Fruit fly (Drosophila melanogaster) Kc167 (cell line): ENCODE data around the gene Cul3.

ENCODE experiments used
- Myc ChIP-seq: fragments of >200 bp; optimal IDR thresholded peaks from 2 replicates; lab custom pipeline; 2017; ENCODE audit warnings: missing external identifiers
- Sin3A ChIP-seq: fragments of >200 bp; optimal IDR thresholded peaks from 2 replicates; lab custom pipeline; 2018; ENCODE audit warnings: missing external identifiers
- h ChIP-seq: fragments of >200 bp; optimal IDR thresholded peaks from 3 replicates; lab custom pipeline; 2018; ENCODE audit warnings: missing external identifiers
- insv ChIP-seq: fragments of >200 bp; optimal IDR thresholded peaks from 3 replicates; lab custom pipeline; 2018; ENCODE audit warnings: missing external identifiers
- psq ChIP-seq: fragments of >200 bp; optimal IDR thresholded peaks from 2 replicates; lab custom pipeline; 2017; ENCODE audit warnings: missing external identifiers
- ttk ChIP-seq: sonication (Bioruptor generic); optimal IDR thresholded peaks from 2 replicates; lab custom pipeline; 2017; ENCODE audit warnings: missing external identifiers

- TF ChIP-seq insv (lab: Kevin White, UChicago) (no peak), ttk (lab: Kevin White, UChicago) (no peak), h (lab: Kevin White, UChicago) (no peak), Sin3A (no peak), Myc (lab: Kevin White, UChicago) (no peak), psq (no peak)
Observed at dm6 chr2L:15306802-15307201, 35.0 kb upstream of the Cul3 start.
